Fruit fly (Drosophila melanogaster) whole organism, embryonic: ENCODE measurements around the gene Tsp74F.

Experiments used
- Aef1 ChIP-seq: fragments of 200-800 bp; sonication (Bioruptor generic); IDR thresholded peaks from 3 replicates; pipeline ENCODE4 v1.3.6; 2022; ENCODE audit warnings: missing biosample characterization, missing genetic modification characterization
- CG2120 ChIP-seq: fragments of 200-800 bp; sonication (Bioruptor generic); optimal IDR thresholded peaks from 3 replicates; lab custom pipeline; 2016; ENCODE audit warnings: missing biosample characterization, missing genetic modification characterization
- CG6272 ChIP-seq: fragments of 200-800 bp; sonication (Bioruptor generic); IDR thresholded peaks from 2 replicates; pipeline ENCODE4 v1.3.6; 2022; ENCODE audit warnings: missing biosample characterization, missing genetic modification characterization
- D19A ChIP-seq: fragments of 200-800 bp; optimal IDR thresholded peaks from 3 replicates; lab custom pipeline; 2019; ENCODE audit warnings: missing biosample characterization, mild to moderate bottlenecking, missing genetic modification characterization, moderate library complexity
- E2f2 ChIP-seq: fragments of 200-800 bp; sonication (Bioruptor generic); IDR thresholded peaks from 2 replicates; pipeline ENCODE4 v1.3.6; 2022; ENCODE audit warnings: missing biosample characterization, missing genetic modification characterization
- ERR ChIP-seq: fragments of 200-800 bp; sonication (Bioruptor generic); optimal IDR thresholded peaks from 2 replicates; lab custom pipeline; 2016; ENCODE audit warnings: missing biosample characterization, missing genetic modification characterization
- Fer3 ChIP-seq: fragments of 200-800 bp; sonication (Bioruptor generic); optimal IDR thresholded peaks from 2 replicates; lab custom pipeline; 2018; ENCODE audit warnings: missing biosample characterization, mild to moderate bottlenecking, missing genetic modification characterization, moderate library complexity
- Sin3A ChIP-seq: fragments of >200 bp; optimal IDR thresholded peaks from 2 replicates; lab custom pipeline; 2018
- cwo ChIP-seq: fragments of 200-800 bp; sonication (Bioruptor generic); optimal IDR thresholded peaks from 3 replicates; lab custom pipeline; 2017; ENCODE audit warnings: missing biosample characterization, missing genetic modification characterization, mild to moderate bottlenecking, moderate library complexity, missing genetic modification reagents
- pan ChIP-seq, 4 experiments: fragments of >200 bp in 3 of 4; fragments of 200-800 bp in 1 of 4; sonication (Bioruptor generic) in 1 of 4; optimal IDR thresholded peaks in 3 of 4; IDR thresholded peaks in 1 of 4; 2 replicates each; pipeline versions ENCODE4 v1.3.6 to Lab custom; 2017 to 2022; ENCODE audit warnings: missing biosample characterization in 2 of 4, missing genetic modification characterization in 2 of 4, mixed read lengths in 1 of 4
- row ChIP-seq: fragments of 200-800 bp; sonication (Bioruptor generic); IDR thresholded peaks from 3 replicates; pipeline ENCODE4 v1.3.6; 2022; ENCODE audit warnings: missing biosample characterization, missing genetic modification characterization
- scrt ChIP-seq: fragments of 200-800 bp; sonication (Bioruptor generic); optimal IDR thresholded peaks from 2 replicates; lab custom pipeline; 2018; ENCODE audit warnings: missing biosample characterization, mild to moderate bottlenecking, missing genetic modification characterization, moderate library complexity
- vvl ChIP-seq: fragments of 200-800 bp; sonication (Bioruptor generic); IDR thresholded peaks from 2 replicates; pipeline ENCODE4 v1.3.6; 2022; ENCODE audit warnings: missing biosample characterization, missing genetic modification characterization

DNA sequence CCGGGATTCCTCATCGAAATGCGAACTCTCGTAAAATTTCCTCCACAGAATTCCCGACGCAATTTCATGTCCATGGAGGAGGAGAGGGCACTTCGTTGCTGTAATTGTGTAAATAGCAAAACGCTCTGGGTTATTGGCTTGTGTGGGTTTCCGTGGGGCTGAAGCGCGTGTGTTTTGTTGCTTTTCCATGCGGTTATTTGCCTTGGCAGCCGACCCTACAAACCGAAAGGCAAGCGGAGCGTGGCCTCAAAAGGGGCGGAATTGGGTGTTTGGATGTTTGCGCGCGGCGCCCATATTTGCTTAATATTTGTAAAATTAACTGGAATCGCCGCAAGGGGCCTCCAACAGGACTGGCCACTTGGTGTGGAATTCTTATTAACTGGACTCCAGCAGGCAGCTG, 49.0 kb upstream of the Tsp74F start:
- TF ChIP-seq Fer3 (tag; lab: Kevin White, UChicago) (no peak), Aef1 (GFP tag; lab: Robert Waterston, UW) (no peak), Sin3A (lab: Kevin White, UChicago) (no peak), pan (optimal IDR thresholded peaks at IDR 0.05; lab: Kevin White, UChicago) (no peak), pan (GFP tag; optimal IDR thresholded peaks at IDR 0.05 in 1 of 2, IDR thresholded peaks at IDR 0.05 in 1 of 2) (no peak), ERR (GFP tag; lab: Kevin White, UChicago) (no peak), E2f2 (GFP tag; lab: Robert Waterston, UW) (no peak), CG6272 (GFP tag; lab: Robert Waterston, UW) (no peak), scrt (GFP tag; lab: Kevin White, UChicago) (no peak), CG2120 (no peak), row (no peak), vvl (no peak), cwo (GFP tag; lab: Kevin White, UChicago) (no peak), D19A (tag; lab: Kevin White, UChicago) (no peak)
